Worm (Caenorhabditis elegans): ENCODE measurements around the gene W04G3.12.

Gene W04G3.12

DNA sequence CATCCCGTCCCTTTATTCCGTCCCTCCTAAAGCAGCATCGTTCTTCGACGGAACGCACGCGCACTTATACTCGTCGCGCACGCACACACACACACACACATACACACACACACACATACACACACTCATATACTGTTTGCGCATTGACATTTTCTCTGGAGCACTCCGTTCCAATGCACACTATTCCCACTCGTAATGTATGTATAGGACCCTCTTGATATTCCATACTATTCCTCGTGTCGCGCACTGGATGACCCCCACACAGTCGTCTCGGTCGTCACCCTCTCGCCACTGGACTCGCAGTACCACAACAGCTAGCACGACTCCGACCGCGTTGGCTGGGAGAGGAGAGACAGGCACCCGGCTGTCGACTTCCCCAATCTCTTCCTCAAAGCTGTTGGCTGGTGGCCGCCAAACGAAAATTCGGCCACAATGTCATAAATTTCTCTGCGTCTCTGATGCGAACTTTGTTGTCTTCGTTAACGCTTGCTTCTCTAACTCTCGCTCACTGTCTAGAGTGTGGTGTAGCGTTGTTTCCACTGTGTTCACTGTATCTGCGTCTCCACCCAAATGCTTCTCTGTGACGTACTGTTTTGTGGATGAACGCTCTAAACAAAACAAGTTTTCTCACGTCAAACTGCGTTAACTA, 45.4 kb downstream of the W04G3.12 start (continued):
- TF ChIP-seq efl-1 (optimal IDR thresholded peaks at IDR 0.05) (peak; percentile 64 to 73), efl-1 (GFP tag; optimal IDR thresholded peaks at IDR 0.05 in 1 of 2) (peak; percentile 27 to 95), tbx-2 (tag; optimal IDR thresholded peaks at IDR 0.05) (peak; percentile 97), mdl-1 (tag; optimal IDR thresholded peaks at IDR 0.05) (peak; percentile 6 to 79), rnt-1 (tag; optimal IDR thresholded peaks at IDR 0.05) (peak; percentile 93), nhr-90 (tag; optimal IDR thresholded peaks at IDR 0.05; ENCODE audit: poor library complexity) (peak; percentile 89), dsc-1 (tag; optimal IDR thresholded peaks at IDR 0.05) (peak; percentile 86), egl-13 (tag; optimal IDR thresholded peaks at IDR 0.05) (peak; percentile 91), nhr-11 (tag; optimal IDR thresholded peaks at IDR 0.05) (peak; percentile 76), aha-1 (tag; optimal IDR thresholded peaks at IDR 0.05) (peak; percentile 82), sup-37 (GFP tag; optimal IDR thresholded peaks at IDR 0.05) (peak; percentile 56), C04F5.9 (tag; optimal IDR thresholded peaks at IDR 0.05) (peak; percentile 38), mep-1 (tag; optimal IDR thresholded peaks at IDR 0.05) (peak; percentile 73), nhr-85 (tag) (peak; percentile 97), snu-23 (GFP tag; optimal IDR thresholded peaks at IDR 0.05) (peak; percentile 97), lin-35 (GFP tag; optimal IDR thresholded peaks at IDR 0.05) (peak; percentile 59 to 75), nhr-47 (tag; optimal IDR thresholded peaks at IDR 0.05) (peak; percentile 94), lir-3 (tag; optimal IDR thresholded peaks at IDR 0.05; ENCODE audit: poor library complexity) (peak; percentile 86), nhr-237 (tag; optimal IDR thresholded peaks at IDR 0.05) (peak; percentile 47), nhr-19 (GFP tag; conservative IDR thresholded peaks at IDR 0.05) (peak; percentile 83), C16A3.4 (tag; optimal IDR thresholded peaks at IDR 0.05) (peak; percentile 88), nhr-28 (tag; optimal IDR thresholded peaks at IDR 0.05) (no peak), skn-1 (tag; optimal IDR thresholded peaks at IDR 0.05) (peak; percentile 73), sptf-1 (tag; optimal IDR thresholded peaks at IDR 0.05) (no peak), pag-3 (tag; optimal IDR thresholded peaks at IDR 0.05; ENCODE audit: borderline replicate concordance, insufficient read depth) (peak; percentile 65), fkh-8 (tag; optimal IDR thresholded peaks at IDR 0.05) (peak; percentile 89), nhr-71 (tag; optimal IDR thresholded peaks at IDR 0.05) (peak; percentile 97), egl-27 (tag; optimal IDR thresholded peaks at IDR 0.05) (peak; percentile 63 to 67), grh-1 (GFP tag; IDR thresholded peaks at IDR 0.05) (peak; percentile 82), fkh-4 (tag; optimal IDR thresholded peaks at IDR 0.05; ENCODE audit: borderline replicate concordance) (peak; percentile 43), ceh-88 (GFP tag; IDR thresholded peaks at IDR 0.05) (peak; percentile 69), nhr-20 (tag; optimal IDR thresholded peaks at IDR 0.05) (peak; percentile 96), ceh-8 (GFP tag; optimal IDR thresholded peaks at IDR 0.05) (peak; percentile 64), zip-4 (GFP tag; optimal IDR thresholded peaks at IDR 0.05) (peak; percentile 69), mef-2 (tag; optimal IDR thresholded peaks at IDR 0.05) (peak; percentile 82), nhr-84 (tag; optimal IDR thresholded peaks at IDR 0.05) (no peak), sox-4 (tag; optimal IDR thresholded peaks at IDR 0.05) (peak; percentile 80), pqm-1 (tag; optimal IDR thresholded peaks at IDR 0.05) (no peak), nhr-77 (tag; optimal IDR thresholded peaks at IDR 0.05) (peak; percentile 91), ama-1 (optimal IDR thresholded peaks at IDR 0.05) (peak; percentile 19), F16B12.6 (tag; optimal IDR thresholded peaks at IDR 0.05) (no peak), elt-2 (tag; optimal IDR thresholded peaks at IDR 0.05) (peak; percentile 65), swsn-7 (tag; optimal IDR thresholded peaks at IDR 0.05) (peak; percentile 95), elt-3 (tag; optimal IDR thresholded peaks at IDR 0.05) (peak in 5 of 6 experiments; percentile 15 to 84 (median 42)), ceh-63 (GFP tag; optimal IDR thresholded peaks at IDR 0.05) (peak; percentile 33), pax-3 (tag; optimal IDR thresholded peaks at IDR 0.05) (peak; percentile 72), ztf-11 (tag; optimal IDR thresholded peaks at IDR 0.05) (peak in 1 of 2 experiments; percentile 82), lin-15B (tag; optimal IDR thresholded peaks at IDR 0.05) (peak; percentile 10), mab-9 (GFP tag; IDR thresholded peaks at IDR 0.05) (peak; percentile 72), nhr-76 (tag; optimal IDR thresholded peaks at IDR 0.05) (peak; percentile 40)

All from whole organism, L1 larva.